Fruit fly (Drosophila melanogaster): ENCODE measurements around the gene CG33285.

CG33285 gene

DNA sequence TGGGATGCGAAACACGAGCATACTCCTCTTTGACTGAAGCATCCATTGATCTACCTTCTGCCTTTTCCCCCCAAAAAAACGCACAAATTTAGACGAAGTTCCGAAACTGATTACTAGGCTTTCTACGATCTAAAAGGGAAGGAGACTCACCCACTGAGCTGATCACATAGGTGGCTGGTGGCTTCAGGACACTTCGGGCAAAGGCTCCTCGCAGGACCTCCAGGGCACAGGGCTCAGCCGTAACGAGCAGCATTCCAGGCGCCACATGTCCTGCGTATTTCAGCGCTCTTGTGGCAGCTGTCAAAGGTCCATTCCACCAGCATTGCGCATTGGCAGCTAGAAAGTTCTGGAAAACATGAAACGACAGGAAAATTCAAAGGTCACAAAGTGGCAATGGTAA, at the start of gene CG33285:
TSS of gene CG33285 (minus strand) at position 101 of the 400 bp plus-strand sequence.
- TF ChIP-seq CG4424 (GFP tag; optimal IDR thresholded peaks at IDR 0.05) = no peak
- no peak for TF ChIP-seq CG14860 (GFP tag; IDR thresholded peaks at IDR 0.05; ENCODE audit: partially characterized antibody)
- no peak for TF ChIP-seq CG2712 (tag; optimal IDR thresholded peaks at IDR 0.05)
- no peak for TF ChIP-seq CG4617 (GFP tag; optimal IDR thresholded peaks at IDR 0.05; ENCODE audit: borderline replicate concordance)
- TF ChIP-seq CG11456 (GFP tag; IDR thresholded peaks at IDR 0.05) = 0 out of 3 replicates have a peak, but pooled peaks have one; percentile 18

- TF ChIP-seq ham (GFP tag; IDR thresholded peaks at IDR 0.05) (no peak), Doc3 (GFP tag; IDR thresholded peaks at IDR 0.05; ENCODE audit: partially characterized antibody) (0 out of 3 replicates have a peak, but pooled peaks have one; percentile 5)
Observed at dm6 chr3L:21136253-21136652, 47.5 kb upstream of the CG33285 start, which contains the start of gene CG10565. Gene CG10565, minus strand, starts transcription at chr3L:21136353.

- TF ChIP-seq nom (GFP tag; optimal IDR thresholded peaks at IDR 0.05) (no peak), gcm2 (GFP tag; optimal IDR thresholded peaks at IDR 0.05) (peak; percentile 5), ci (GFP tag; IDR thresholded peaks at IDR 0.05) (peak; percentile 52; the same call in 1 of the 3 replicates), CG6689 (GFP tag; IDR thresholded peaks at IDR 0.05) (no peak), aop (GFP tag; IDR thresholded peaks at IDR 0.05) (no peak), oc (tag; optimal IDR thresholded peaks at IDR 0.05) (no peak), CG9876 (GFP tag; optimal IDR thresholded peaks at IDR 0.05) (no peak), chm (GFP tag; IDR thresholded peaks at IDR 0.05) (no peak), gsb-n (tag; optimal IDR thresholded peaks at IDR 0.05) (no peak), CG2116 (GFP tag; optimal IDR thresholded peaks at IDR 0.05) (peak; percentile 97), CG10321 (GFP tag; IDR thresholded peaks at IDR 0.05) (no peak), croc (GFP tag; conservative IDR thresholded peaks at IDR 0.05) (no peak), Scr (GFP tag; IDR thresholded peaks at IDR 0.05; ENCODE audit: partially characterized antibody) (peak; percentile 83), CG17612 (GFP tag; IDR thresholded peaks at IDR 0.05) (no peak), dmrt99B (tag; optimal IDR thresholded peaks at IDR 0.05) (no peak), CG30403 (GFP tag; optimal IDR thresholded peaks at IDR 0.05) (peak; percentile 31), pros (GFP tag; optimal IDR thresholded peaks at IDR 0.05) (no peak), CG14965 (GFP tag; optimal IDR thresholded peaks at IDR 0.05; ENCODE audit: borderline replicate concordance) (no peak), zfh1 (GFP tag; IDR thresholded peaks at IDR 0.05) (0 out of 3 replicates have a peak, but pooled peaks have one; percentile 11), hth (optimal IDR thresholded peaks at IDR 0.05) (no peak), CG18476 (GFP tag; optimal IDR thresholded peaks at IDR 0.05) (no peak), run (tag; optimal IDR thresholded peaks at IDR 0.05) (no peak), Nf-YC (tag; optimal IDR thresholded peaks at IDR 0.05) (no peak), CG31365 (tag; optimal IDR thresholded peaks at IDR 0.05) (no peak), fu2 (GFP tag; optimal IDR thresholded peaks at IDR 0.05) (no peak), tgo (GFP tag; IDR thresholded peaks at IDR 0.05) (no peak), ham (GFP tag; IDR thresholded peaks at IDR 0.05) (no peak), tx (GFP tag; optimal IDR thresholded peaks at IDR 0.05) (peak; percentile 12), gsb (GFP tag; IDR thresholded peaks at IDR 0.05) (no peak), Six4 (GFP tag; optimal IDR thresholded peaks at IDR 0.05) (no peak), CG9437 (GFP tag; optimal IDR thresholded peaks at IDR 0.05) (no peak), CG7839 (tag; optimal IDR thresholded peaks at IDR 0.05) (no peak), Dp (GFP tag; optimal IDR thresholded peaks at IDR 0.05) (peak; percentile 95), CG18619 (GFP tag; optimal IDR thresholded peaks at IDR 0.05) (no peak), CG14710 (tag; optimal IDR thresholded peaks at IDR 0.05) (peak; percentile 58), Atf6 (GFP tag; IDR thresholded peaks at IDR 0.05) (no peak), tap (tag; optimal IDR thresholded peaks at IDR 0.05) (no peak), CG32767 (GFP tag; IDR thresholded peaks at IDR 0.05) (no peak), Usf (GFP tag; optimal IDR thresholded peaks at IDR 0.05) (no peak), CG16779 (GFP tag; IDR thresholded peaks at IDR 0.05) (no peak), Gug (GFP tag; IDR thresholded peaks at IDR 0.05) (no peak; the same call in 3 of the 4 replicates), pfk (GFP tag; optimal IDR thresholded peaks at IDR 0.05) (no peak)
Observed at dm6 chr3L:21135850-21136249, 47.1 kb upstream of the CG33285 start.

Data from whole organism, embryonic.